Worm (Caenorhabditis elegans) whole organism, young adult: ENCODE data around the gene W01D2.1.
A peak's percentile ranks its signal among the peaks of the same experiment; 100 is the strongest.

Source experiments
- F52B5.7 ChIP-seq: sonication (generic microtip); optimal IDR thresholded peaks from 2 replicates; lab custom pipeline; 2016; ENCODE audit warnings: mild to moderate bottlenecking, missing genetic modification characterization, missing compliant biosample characterization
- T26A5.8 ChIP-seq: sonication (generic microtip); optimal IDR thresholded peaks from 2 replicates; lab custom pipeline; 2016; ENCODE audit warnings: missing genetic modification characterization, missing compliant biosample characterization
- Y53G8AR.9 ChIP-seq: fragments of 200-800 bp; sonication (Bioruptor generic); conservative IDR thresholded peaks from 2 replicates; pipeline ENCODE4 v1.3.6; 2022; ENCODE audit warnings: missing genetic modification reagents, missing genetic modification characterization, missing compliant biosample characterization
- Y95B8A.8 ChIP-seq: fragments of 200-800 bp; sonication (Bioruptor generic); IDR thresholded peaks from 2 replicates; pipeline ENCODE4 v1.3.6; 2022; ENCODE audit warnings: missing genetic modification reagents, missing genetic modification characterization, missing compliant biosample characterization
- akir-1 ChIP-seq: fragments of 200-800 bp; sonication (Bioruptor generic); optimal IDR thresholded peaks from 2 replicates; lab custom pipeline; 2018; ENCODE audit warnings: mild to moderate bottlenecking, missing genetic modification characterization, moderate library complexity, missing compliant biosample characterization
- aptf-2 ChIP-seq: fragments of 200-800 bp; sonication (Bioruptor generic); conservative IDR thresholded peaks from 2 replicates; pipeline ENCODE4 v1.3.6; 2022; ENCODE audit warnings: missing genetic modification reagents, missing genetic modification characterization, missing compliant biosample characterization
- athp-1 ChIP-seq: sonication (generic microtip); optimal IDR thresholded peaks from 2 replicates; lab custom pipeline; 2017; ENCODE audit warnings: mild to moderate bottlenecking, missing genetic modification characterization, missing compliant biosample characterization
- attf-3 ChIP-seq: fragments of 200-800 bp; sonication (Bioruptor generic); conservative IDR thresholded peaks from 2 replicates; pipeline ENCODE4 v1.3.6; 2022; ENCODE audit warnings: missing genetic modification reagents, missing genetic modification characterization, missing compliant biosample characterization
- attf-6 ChIP-seq: fragments of 200-800 bp; sonication (Bioruptor generic); IDR thresholded peaks from 2 replicates; pipeline ENCODE4 v1.3.6; 2022; ENCODE audit warnings: missing genetic modification reagents, missing genetic modification characterization, missing compliant biosample characterization
- bed-1 ChIP-seq: fragments of 200-800 bp; sonication (Bioruptor generic); IDR thresholded peaks from 2 replicates; pipeline ENCODE4 v1.3.6; 2022; ENCODE audit warnings: missing genetic modification reagents, missing genetic modification characterization, missing compliant biosample characterization
- bed-2 ChIP-seq: fragments of 200-800 bp; sonication (Bioruptor generic); IDR thresholded peaks from 2 replicates; pipeline ENCODE4 v1.3.6; 2022; ENCODE audit warnings: missing genetic modification reagents, missing genetic modification characterization, missing compliant biosample characterization
- cebp-1 ChIP-seq, 2 experiments: fragments of 200-800 bp in 1 of 2; sonication (Bioruptor generic) in 1 of 2; sonication (generic microtip) in 1 of 2; IDR thresholded peaks in 1 of 2; optimal IDR thresholded peaks in 1 of 2; 2 replicates each; pipeline versions ENCODE4 v1.3.6 to Lab custom; 2017 to 2022; ENCODE audit warnings: missing compliant biosample characterization in 2 of 2, missing genetic modification characterization in 2 of 2, mild to moderate bottlenecking in 1 of 2, missing genetic modification reagents in 1 of 2, moderate library complexity in 1 of 2
- dox-1 ChIP-seq: fragments of 200-800 bp; sonication (Bioruptor generic); IDR thresholded peaks from 2 replicates; pipeline ENCODE4 v1.3.6; 2022; ENCODE audit warnings: missing genetic modification reagents, missing genetic modification characterization, missing compliant biosample characterization
- dpff-1 ChIP-seq: sonication (generic microtip); optimal IDR thresholded peaks from 2 replicates; lab custom pipeline; 2017; ENCODE audit warnings: mild to moderate bottlenecking, missing genetic modification characterization, missing compliant biosample characterization
- efl-1 ChIP-seq: fragments of 150-350 bp; optimal IDR thresholded peaks from 2 replicates; lab custom pipeline; 2014; ENCODE audit warnings: missing biosample characterization, missing genetic modification reagents, missing genetic modification characterization
- ekl-4 ChIP-seq: fragments of 200-800 bp; sonication (Bioruptor generic); IDR thresholded peaks from 2 replicates; pipeline ENCODE4 v1.3.6; 2022; ENCODE audit warnings: missing genetic modification reagents, missing genetic modification characterization, missing compliant biosample characterization
- him-1 ChIP-seq: sonication (generic microtip); optimal IDR thresholded peaks from 2 replicates; lab custom pipeline; 2016; ENCODE audit warnings: missing genotype, missing genetic modification reagents, missing genetic modification characterization, missing compliant biosample characterization
- hmg-1.2 ChIP-seq: fragments of 200-800 bp; sonication (Bioruptor generic); IDR thresholded peaks from 2 replicates; pipeline ENCODE4 v1.3.6; 2022; ENCODE audit warnings: missing genetic modification reagents, missing genetic modification characterization, missing compliant biosample characterization
- hsf-1 ChIP-seq: fragments of 200-800 bp; sonication (Bioruptor generic); IDR thresholded peaks from 2 replicates; pipeline ENCODE4 v1.3.6; 2022; ENCODE audit warnings: missing genetic modification reagents, missing genetic modification characterization, missing compliant biosample characterization
- lir-1 ChIP-seq: fragments of 200-800 bp; sonication (Bioruptor generic); conservative IDR thresholded peaks from 2 replicates; pipeline ENCODE4 v1.3.6; 2022; ENCODE audit warnings: missing genetic modification reagents, missing genetic modification characterization, missing compliant biosample characterization
- madf-10 ChIP-seq: sonication (generic microtip); optimal IDR thresholded peaks from 2 replicates; lab custom pipeline; 2016; ENCODE audit warnings: mild to moderate bottlenecking, missing genetic modification characterization, missing compliant biosample characterization
- madf-3 ChIP-seq: fragments of 200-800 bp; sonication (Bioruptor generic); IDR thresholded peaks from 2 replicates; pipeline ENCODE4 v1.3.6; 2022; ENCODE audit warnings: missing genetic modification reagents, missing genetic modification characterization, missing compliant biosample characterization
- madf-6 ChIP-seq: fragments of 200-800 bp; sonication (Bioruptor generic); IDR thresholded peaks from 2 replicates; pipeline ENCODE4 v1.3.6; 2022; ENCODE audit warnings: missing genetic modification reagents, missing genetic modification characterization, missing compliant biosample characterization
- mel-28 ChIP-seq: sonication (generic microtip); optimal IDR thresholded peaks from 2 replicates; lab custom pipeline; 2016; ENCODE audit warnings: borderline replicate concordance, mild to moderate bottlenecking, missing genetic modification characterization, missing compliant biosample characterization
- nfyb-1 ChIP-seq: fragments of 200-800 bp; sonication (Bioruptor generic); IDR thresholded peaks from 2 replicates; pipeline ENCODE4 v1.3.6; 2022; ENCODE audit warnings: missing genetic modification reagents, missing genetic modification characterization, missing compliant biosample characterization
- nhr-80 ChIP-seq: sonication (generic microtip); optimal IDR thresholded peaks from 2 replicates; lab custom pipeline; 2016; ENCODE audit warnings: missing genetic modification characterization, missing compliant biosample characterization
- rcor-1 ChIP-seq: fragments of 200-800 bp; sonication (Bioruptor generic); IDR thresholded peaks from 2 replicates; pipeline ENCODE4 v1.3.6; 2022; ENCODE audit warnings: missing genetic modification reagents, missing genetic modification characterization, missing compliant biosample characterization
- snpc-1.1 ChIP-seq: sonication (generic microtip); optimal IDR thresholded peaks from 2 replicates; lab custom pipeline; 2017; ENCODE audit warnings: missing genetic modification characterization, mild to moderate bottlenecking, missing compliant biosample characterization, antibody characterized with exemption, moderate library complexity, missing genotype, missing genetic modification reagents; ENCODE audit not compliant: insufficient read depth
- snpc-4 ChIP-seq, 5 experiments: fragments of 150-350 bp in 1 of 5; sonication (generic microtip) in 4 of 5; optimal IDR thresholded peaks; 2 replicates each; lab custom pipeline; 2014 to 2018; ENCODE audit warnings: missing genetic modification characterization in 5 of 5, missing biosample characterization in 3 of 5, antibody characterized with exemption in 2 of 5, mild to moderate bottlenecking in 2 of 5, missing compliant biosample characterization in 2 of 5, missing genotype in 2 of 5, moderate library complexity in 2 of 5, missing genetic modification reagents in 1 of 5
- unc-62 ChIP-seq: fragments of 150-350 bp; optimal IDR thresholded peaks from 2 replicates; lab custom pipeline; 2014; ENCODE audit warnings: missing biosample characterization, missing genetic modification reagents, missing genetic modification characterization
- zfh-2 ChIP-seq: fragments of 200-800 bp; sonication (Bioruptor generic); conservative IDR thresholded peaks from 2 replicates; pipeline ENCODE4 v1.3.6; 2022; ENCODE audit warnings: missing genetic modification reagents, missing genetic modification characterization, missing compliant biosample characterization
- ztf-25 ChIP-seq: fragments of 200-800 bp; sonication (Bioruptor generic); IDR thresholded peaks from 2 replicates; pipeline ENCODE4 v1.3.6; 2022; ENCODE audit warnings: missing genetic modification reagents, missing genetic modification characterization, missing compliant biosample characterization
- ztf-3 ChIP-seq: fragments of 200-800 bp; sonication (Bioruptor generic); optimal IDR thresholded peaks from 2 replicates; lab custom pipeline; 2018; ENCODE audit warnings: mild to moderate bottlenecking, missing genetic modification characterization, missing compliant biosample characterization
- ztf-6 ChIP-seq: fragments of 200-800 bp; sonication (Bioruptor generic); IDR thresholded peaks from 2 replicates; pipeline ENCODE4 v1.3.6; 2022; ENCODE audit warnings: missing genetic modification reagents, missing genetic modification characterization, missing compliant biosample characterization

W01D2.1 gene

DNA sequence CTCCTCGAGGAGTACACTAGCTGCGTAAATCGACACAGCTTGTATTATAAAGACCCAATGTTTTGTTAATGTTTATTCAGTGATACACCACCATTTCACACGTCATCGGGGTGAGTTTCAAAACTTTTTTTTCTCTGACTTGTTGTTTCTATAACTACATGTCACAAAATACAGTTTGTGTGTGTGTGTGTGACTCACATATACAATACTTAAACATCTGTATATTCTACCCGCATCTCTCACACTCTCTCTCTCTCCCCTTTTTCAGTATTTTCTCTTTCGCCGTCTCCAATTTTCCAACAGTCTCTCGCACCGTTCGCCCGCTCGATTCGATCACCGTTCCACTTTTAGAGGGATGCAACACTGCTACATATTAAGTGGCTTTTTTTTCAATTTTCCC is 3.8 kb upstream of the W01D2.1 start:
- TF ChIP-seq hsf-1 (GFP tag; lab: Robert Waterston, UW) (no peak), zfh-2 (GFP tag; lab: Robert Waterston, UW) (0 out of 2 replicates have a peak, but pooled peaks have one; percentile 21), nfyb-1 (GFP tag; lab: Robert Waterston, UW) (no peak), madf-3 (GFP tag; lab: Robert Waterston, UW) (no peak), Y95B8A.8 (GFP tag; lab: Robert Waterston, UW) (no peak), mel-28 (tag; lab: Kevin White, UChicago) (no peak), aptf-2 (GFP tag; lab: Robert Waterston, UW) (no peak), lir-1 (no peak), unc-62 (GFP tag; lab: Kevin White, UChicago) (peak; percentile 38), T26A5.8 (tag; lab: Kevin White, UChicago) (no peak), hmg-1.2 (GFP tag; lab: Robert Waterston, UW) (peak; percentile 80; the same call in 1 of the 2 replicates), ztf-25 (no peak), nhr-80 (tag; lab: Kevin White, UChicago) (peak; percentile 53), dox-1 (GFP tag; lab: Robert Waterston, UW) (no peak), cebp-1 (GFP tag; IDR thresholded peaks at IDR 0.05; lab: Robert Waterston, UW) (0 out of 2 replicates have a peak, but pooled peaks have one; percentile 12), cebp-1 (tag; optimal IDR thresholded peaks at IDR 0.05; lab: Kevin White, UChicago) (peak; percentile 45), madf-10 (tag; lab: Kevin White, UChicago) (no peak), bed-1 (GFP tag; lab: Robert Waterston, UW) (no peak), ztf-6 (GFP tag; lab: Robert Waterston, UW) (no peak)

DNA sequence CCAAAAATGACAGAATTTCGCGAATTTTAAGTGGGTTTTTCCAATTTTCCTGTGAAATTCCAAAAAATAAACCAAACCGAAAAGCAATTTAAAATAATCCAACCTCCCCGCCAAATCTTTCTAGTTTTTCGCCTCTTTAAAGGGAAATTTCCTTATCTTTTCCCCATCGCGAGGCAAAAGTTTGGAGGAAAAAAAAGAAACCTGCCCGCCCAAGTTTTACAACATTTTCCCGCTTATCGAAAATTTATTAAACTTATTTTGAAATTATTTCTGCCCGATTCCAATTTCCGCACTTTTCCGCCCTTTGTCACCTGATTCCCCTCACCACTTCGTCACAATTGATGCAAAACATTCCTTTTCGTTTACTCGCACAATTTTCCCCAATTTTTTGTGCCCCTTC is 3.1 kb upstream of the W01D2.1 start, which contains the start of gene osta-3:
Gene osta-3, plus strand, starts transcription at position 301 of the 400 bp plus-strand sequence.
- peak; percentile 54; the same call in 1 of the 2 replicates for TF ChIP-seq madf-6 (GFP tag; lab: Robert Waterston, UW)
- TF ChIP-seq attf-6, result no peak
- TF ChIP-seq efl-1 (GFP tag; lab: Kevin White, UChicago), result peak; percentile 13
- TF ChIP-seq F52B5.7, result no peak

DNA sequence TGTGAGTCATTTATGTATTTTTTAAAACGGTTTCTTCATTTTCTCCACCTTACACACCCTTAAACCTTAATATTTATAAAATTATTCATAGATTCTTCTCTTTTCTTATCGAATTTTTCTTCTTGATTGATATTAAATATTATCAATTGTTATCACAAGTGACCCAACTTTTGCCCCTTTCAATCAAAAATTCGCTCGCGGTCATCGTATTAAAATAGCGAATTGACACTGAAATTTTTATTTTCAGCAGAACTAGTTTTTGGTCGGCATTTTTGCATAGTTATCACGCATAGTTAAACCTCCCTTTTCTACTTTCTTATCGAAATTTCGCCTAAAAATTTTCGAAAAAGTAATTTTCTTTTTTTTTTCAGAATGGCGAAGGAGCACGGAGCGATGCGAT is 2.7 kb upstream of the W01D2.1 start:
- TF ChIP-seq Y53G8AR.9 (GFP tag; lab: Robert Waterston, UW) (0 out of 2 replicates have a peak, but pooled peaks have one; percentile 39), ekl-4 (GFP tag; lab: Robert Waterston, UW) (no peak), snpc-4 (GFP tag; optimal IDR thresholded peaks at IDR 0.05; lab: Kevin White, UChicago) (no peak), snpc-4 (tag; optimal IDR thresholded peaks at IDR 0.05; lab: Kevin White, UChicago) (no peak), ztf-25 (no peak), bed-1 (GFP tag; lab: Robert Waterston, UW) (no peak), unc-62 (GFP tag; lab: Kevin White, UChicago) (peak; percentile 24), athp-1 (no peak), him-1 (tag; lab: Kevin White, UChicago) (no peak), mel-28 (tag; lab: Kevin White, UChicago) (no peak), nhr-80 (tag; lab: Kevin White, UChicago) (peak; percentile 84), akir-1 (no peak), attf-3 (GFP tag; lab: Robert Waterston, UW) (no peak), rcor-1 (no peak), ztf-3 (GFP tag; lab: Kevin White, UChicago) (no peak), bed-2 (GFP tag; lab: Robert Waterston, UW) (no peak), snpc-1.1 (tag; lab: Kevin White, UChicago) (no peak), cebp-1 (GFP tag; IDR thresholded peaks at IDR 0.05; lab: Robert Waterston, UW) (no peak), cebp-1 (tag; optimal IDR thresholded peaks at IDR 0.05; lab: Kevin White, UChicago) (peak; percentile 38), dox-1 (GFP tag; lab: Robert Waterston, UW) (peak; percentile 45; the same call in 1 of the 2 replicates), dpff-1 (tag; lab: Kevin White, UChicago) (no peak)
